Fruit fly (Drosophila melanogaster): ENCODE data around the gene Obp19c.
"Not testable (repeated sequence)": the region's sequence is repeated elsewhere in the genome, so short reads cannot be mapped to it uniquely, and the experiment has no call there.

Gene Obp19c

DNA sequence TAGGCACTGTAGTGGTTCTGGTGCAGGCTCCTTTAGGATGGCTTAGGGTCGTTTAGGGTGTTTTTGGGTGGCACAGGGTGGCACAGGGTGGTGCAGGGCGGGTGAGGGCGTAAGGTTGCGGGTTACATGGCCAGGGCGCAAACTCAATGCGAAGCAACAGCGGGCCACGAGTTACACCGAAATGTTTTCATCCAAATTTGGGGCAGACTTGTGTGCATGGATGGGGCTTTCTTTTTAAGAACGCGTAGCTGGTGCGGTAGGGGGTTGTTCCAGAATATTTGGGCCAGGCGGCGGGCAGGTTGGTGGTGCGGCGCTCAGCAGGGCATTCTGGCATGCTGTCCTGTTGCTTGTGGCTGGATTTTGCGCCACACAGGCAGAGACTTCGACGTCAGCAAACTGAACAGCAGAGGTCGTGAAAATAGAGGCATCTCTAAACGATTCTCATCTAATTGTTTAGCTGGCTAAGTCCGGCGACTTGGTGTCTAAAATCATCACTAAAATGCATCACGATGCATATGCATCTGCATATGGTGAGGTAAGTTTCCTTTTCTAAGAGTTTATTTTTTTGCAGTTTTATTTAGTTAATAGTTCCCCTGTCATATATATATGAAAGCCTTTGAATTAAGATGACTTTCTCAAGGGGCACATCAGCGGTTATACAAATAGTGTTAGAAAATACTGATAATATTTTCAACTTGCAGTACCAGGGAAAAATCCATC lies 29.3 kb upstream of the Obp19c start (continued):
- TF ChIP-seq CG16779 (tag; optimal IDR thresholded peaks at IDR 0.05) (no peak), Gug (GFP tag; IDR thresholded peaks at IDR 0.05) (no peak), topi (GFP tag; optimal IDR thresholded peaks at IDR 0.05) (peak; percentile 0), CG7368 (GFP tag; optimal IDR thresholded peaks at IDR 0.05) (no peak), Hr38 (GFP tag; optimal IDR thresholded peaks at IDR 0.05) (no peak), salr (GFP tag; optimal IDR thresholded peaks at IDR 0.05) (no peak), CG8119 (GFP tag; IDR thresholded peaks at IDR 0.05) (no peak), CG6808 (GFP tag; optimal IDR thresholded peaks at IDR 0.05) (peak; percentile 18), Blimp-1 (GFP tag; optimal IDR thresholded peaks at IDR 0.05) (no peak), CG11294 (GFP tag; IDR thresholded peaks at IDR 0.05) (no peak), CG6276 (GFP tag; optimal IDR thresholded peaks at IDR 0.05) (no peak), net (GFP tag; optimal IDR thresholded peaks at IDR 0.05) (no peak), CG4318 (GFP tag; optimal IDR thresholded peaks at IDR 0.05) (peak; percentile 9), CG32006 (GFP tag; optimal IDR thresholded peaks at IDR 0.05) (peak; percentile 54), CG8319 (GFP tag; optimal IDR thresholded peaks at IDR 0.05) (no peak)

DNA sequence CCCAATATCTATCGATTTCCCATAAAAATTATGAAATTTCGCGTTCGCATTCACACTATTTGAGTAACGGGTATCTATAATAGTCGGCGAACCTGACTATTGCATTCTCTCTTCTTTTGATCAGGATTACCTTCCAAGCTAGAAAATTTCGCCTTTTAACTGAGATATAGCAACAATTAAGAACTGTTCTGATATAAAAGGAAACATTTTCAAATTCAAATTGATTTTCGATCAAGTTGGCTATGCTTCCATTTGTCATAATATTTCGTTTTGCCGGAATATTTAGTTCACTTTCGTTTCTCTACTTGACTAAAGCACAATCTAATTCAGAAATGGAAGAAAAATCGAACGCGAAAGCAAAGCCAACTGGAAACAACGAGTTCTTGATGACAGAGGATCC lies 27.3 kb upstream of the Obp19c start, which contains the start of gene CG42578:
Gene CG42578 (plus strand): TSS at position 301 of the 400 bp plus-strand sequence.
- TF ChIP-seq CG4318 (GFP tag; optimal IDR thresholded peaks at IDR 0.05); CG11762 (GFP tag; optimal IDR thresholded peaks at IDR 0.05; ENCODE audit: insufficient read depth); Hr39 (GFP tag; optimal IDR thresholded peaks at IDR 0.05): not testable (repeated sequence)

DNA sequence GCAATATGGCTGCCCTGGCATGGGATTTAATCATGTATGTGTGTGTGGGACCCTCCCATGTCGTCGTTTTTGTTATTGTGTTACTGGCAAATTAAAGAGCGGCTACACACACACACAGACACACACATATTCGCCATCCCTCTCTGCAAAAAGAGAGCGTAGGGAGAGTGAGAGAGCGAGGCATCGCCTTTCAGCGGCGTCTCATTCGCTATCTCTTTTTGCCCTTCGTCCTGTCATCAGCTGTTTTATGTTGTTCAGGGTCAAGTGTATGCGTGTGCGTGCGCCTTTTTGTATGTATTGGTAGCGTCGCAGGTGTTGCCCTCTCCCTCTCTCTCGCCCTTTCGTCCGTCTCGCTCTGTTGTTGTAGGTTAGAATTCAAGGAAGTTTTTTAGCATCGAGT lies 18.1 kb upstream of the Obp19c start:
- TF ChIP-seq Hr39 (GFP tag; optimal IDR thresholded peaks at IDR 0.05): no peak
- TF ChIP-seq Hr4 (GFP tag; optimal IDR thresholded peaks at IDR 0.05): no peak
- no peak for TF ChIP-seq dsx (GFP tag; optimal IDR thresholded peaks at IDR 0.05; ENCODE audit: poor library complexity, severe bottlenecking)
- TF ChIP-seq CG8632 (GFP tag; optimal IDR thresholded peaks at IDR 0.05): no peak
- TF ChIP-seq CG6808 (GFP tag; optimal IDR thresholded peaks at IDR 0.05): no peak
- TF ChIP-seq CG9139 (GFP tag; optimal IDR thresholded peaks at IDR 0.05): no peak
- TF ChIP-seq Eip93F (GFP tag; optimal IDR thresholded peaks at IDR 0.05): no peak
- TF ChIP-seq fd59A (GFP tag; optimal IDR thresholded peaks at IDR 0.05): no peak
- TF ChIP-seq cyc (GFP tag; optimal IDR thresholded peaks at IDR 0.05): no peak
- no peak for TF ChIP-seq esn (GFP tag; optimal IDR thresholded peaks at IDR 0.05)
- no peak for TF ChIP-seq CG31627 (GFP tag; optimal IDR thresholded peaks at IDR 0.05)
- TF ChIP-seq CG11902 (GFP tag; optimal IDR thresholded peaks at IDR 0.05): no peak
- no peak for TF ChIP-seq Eip78C (GFP tag)
- no peak for TF ChIP-seq vri (GFP tag; optimal IDR thresholded peaks at IDR 0.05)

DNA sequence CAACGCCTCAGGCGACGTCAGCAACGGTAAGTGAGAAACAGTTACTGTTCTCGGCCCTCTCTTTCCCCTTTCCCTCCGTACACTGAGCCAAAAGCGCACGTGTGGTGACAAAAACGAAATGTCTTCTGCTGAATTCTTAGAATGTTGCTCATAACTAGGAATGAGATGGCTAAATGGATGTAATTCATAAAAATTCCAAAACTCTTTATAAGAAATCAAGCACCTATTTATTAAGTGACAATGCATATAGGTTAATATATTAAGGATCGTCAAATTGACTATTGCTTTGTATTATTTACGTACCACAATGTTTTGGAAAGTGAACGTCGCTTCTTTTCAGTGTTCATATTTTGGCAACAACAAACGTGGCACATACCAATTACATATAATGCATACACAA lies 15.8 kb upstream of the Obp19c start:
- peak; percentile 59 for TF ChIP-seq Eip78C (GFP tag)
- no peak for TF ChIP-seq CG34406 (GFP tag; optimal IDR thresholded peaks at IDR 0.05)

DNA sequence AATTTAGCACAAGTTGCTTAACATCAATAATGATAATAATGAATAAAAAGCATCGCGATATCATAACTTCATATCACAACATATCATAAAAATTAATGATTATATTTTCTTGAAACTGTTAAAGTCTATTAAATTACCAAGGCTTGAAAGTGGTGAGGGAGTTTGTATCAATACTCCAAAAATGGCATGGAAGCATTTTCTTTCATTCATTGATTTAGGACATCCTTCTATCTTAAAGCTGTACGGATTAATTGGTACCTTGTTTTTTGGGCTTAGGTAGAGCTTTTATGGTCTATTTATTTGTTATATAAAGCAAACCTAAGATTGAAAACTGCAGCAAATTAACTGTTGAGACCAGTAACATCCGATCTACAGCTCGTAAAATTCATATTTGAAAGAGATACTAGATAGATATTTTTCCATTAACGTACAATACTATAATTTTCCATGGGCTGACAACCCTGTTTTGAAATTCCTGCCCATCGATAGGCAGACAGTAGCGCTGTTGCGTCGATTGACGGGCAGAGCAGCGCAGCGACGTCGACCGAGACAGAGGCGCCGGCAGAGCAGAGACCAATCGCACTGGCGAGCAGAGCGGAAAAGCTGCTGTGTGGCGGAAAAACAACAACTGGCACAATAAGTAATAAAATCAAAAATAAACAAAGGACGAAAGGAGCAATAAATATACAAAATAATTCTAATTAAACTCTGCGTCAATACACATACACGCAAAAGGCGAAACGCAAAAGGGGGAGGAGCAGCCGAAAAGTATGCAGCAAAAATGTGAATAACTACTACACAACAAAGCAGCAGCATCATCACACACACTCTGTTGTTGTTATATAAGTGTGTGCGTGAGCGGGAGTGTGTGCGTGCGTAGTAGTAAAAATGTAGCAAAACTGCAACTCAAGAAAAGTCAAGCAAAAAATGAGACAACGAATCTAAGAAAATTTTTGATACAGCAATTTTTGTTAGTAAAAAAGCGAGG lies 14.9 kb upstream of the Obp19c start, which contains the start of gene CG1695:
Gene CG1695 (plus strand): TSS at position 606 of the 988 bp plus-strand sequence.
- TF ChIP-seq Hr4 (GFP tag; optimal IDR thresholded peaks at IDR 0.05) (peak; percentile 8), svp (GFP tag) (peak; percentile 69), cyc (GFP tag; optimal IDR thresholded peaks at IDR 0.05) (peak; percentile 37), CG8632 (GFP tag; optimal IDR thresholded peaks at IDR 0.05) (no peak), achi (GFP tag; optimal IDR thresholded peaks at IDR 0.05) (peak; percentile 4), CG6792 (GFP tag; optimal IDR thresholded peaks at IDR 0.05) (peak; percentile 32), CG3919 (GFP tag; optimal IDR thresholded peaks at IDR 0.05) (no peak), Hr39 (GFP tag; optimal IDR thresholded peaks at IDR 0.05) (peak; percentile 20), Eip78C (GFP tag) (peak; percentile 69), CG31627 (GFP tag; optimal IDR thresholded peaks at IDR 0.05) (peak; percentile 21), Met (GFP tag; optimal IDR thresholded peaks at IDR 0.05) (peak; percentile 23), Sox14 (GFP tag; optimal IDR thresholded peaks at IDR 0.05) (no peak), CG15336 (GFP tag; IDR thresholded peaks at IDR 0.05) (0 out of 2 replicates have a peak, but pooled peaks have one; percentile 7), esn (GFP tag; optimal IDR thresholded peaks at IDR 0.05) (peak; percentile 18), topi (GFP tag; optimal IDR thresholded peaks at IDR 0.05) (peak; percentile 16), pdm3 (GFP tag; optimal IDR thresholded peaks at IDR 0.05) (peak; percentile 21), lz (GFP tag; optimal IDR thresholded peaks at IDR 0.05) (peak; percentile 5), CG32006 (GFP tag; optimal IDR thresholded peaks at IDR 0.05) (peak; percentile 43), OdsH (GFP tag; optimal IDR thresholded peaks at IDR 0.05) (peak; percentile 23), CG9139 (GFP tag; optimal IDR thresholded peaks at IDR 0.05) (no peak)
